Fruit fly (Drosophila melanogaster): ENCODE results near the gene primo-1.
A peak's percentile ranks its signal among the peaks of the same experiment; 100 is the strongest.

The primo-1 gene

dm6 chr3R:13683624-13684568 is 27.7 kb downstream of the primo-1 start, which contains the start of gene flfl (continued):
- TF ChIP-seq CG2678 (tag; optimal IDR thresholded peaks at IDR 0.05) (peak; percentile 13), tll (GFP tag; optimal IDR thresholded peaks at IDR 0.05) (peak in 1 of 2 experiments; percentile 26), CG2120 (GFP tag; optimal IDR thresholded peaks at IDR 0.05) (peak; percentile 33), ato (GFP tag; IDR thresholded peaks at IDR 0.05; ENCODE audit: partially characterized antibody) (no peak), Hr51 (GFP tag; optimal IDR thresholded peaks at IDR 0.05) (peak in 1 of 2 experiments; percentile 26), Mes4 (GFP tag; optimal IDR thresholded peaks at IDR 0.05) (no peak), CG5953 (GFP tag; IDR thresholded peaks at IDR 0.05) (no peak), amos (GFP tag; IDR thresholded peaks at IDR 0.05; ENCODE audit: partially characterized antibody) (no peak), pho (GFP tag; optimal IDR thresholded peaks at IDR 0.05) (no peak), CG11695 (GFP tag; IDR thresholded peaks at IDR 0.05) (no peak), CG3065 (GFP tag; optimal IDR thresholded peaks at IDR 0.05) (no peak), E2f2 (GFP tag; IDR thresholded peaks at IDR 0.05) (no peak), CG15269 (tag; optimal IDR thresholded peaks at IDR 0.05) (no peak), Dp (GFP tag; optimal IDR thresholded peaks at IDR 0.05) (no peak), D19A (tag; optimal IDR thresholded peaks at IDR 0.05) (peak; percentile 30), Atf-2 (GFP tag; optimal IDR thresholded peaks at IDR 0.05) (no peak), CG7271 (tag; optimal IDR thresholded peaks at IDR 0.05) (no peak), CG4282 (GFP tag; optimal IDR thresholded peaks at IDR 0.05) (no peak), tx (GFP tag; optimal IDR thresholded peaks at IDR 0.05) (no peak), CTCF (GFP tag; optimal IDR thresholded peaks at IDR 0.05) (peak; percentile 22), exex (tag; optimal IDR thresholded peaks at IDR 0.05) (no peak), dimm (GFP tag; IDR thresholded peaks at IDR 0.05) (no peak), NC2β (GFP tag; optimal IDR thresholded peaks at IDR 0.05) (no peak), cas (GFP tag; IDR thresholded peaks at IDR 0.05) (no peak), CG17612 (GFP tag; IDR thresholded peaks at IDR 0.05) (no peak), H2.0 (GFP tag; IDR thresholded peaks at IDR 0.05) (no peak), ewg (GFP tag; optimal IDR thresholded peaks at IDR 0.05) (peak; percentile 26), Oli (tag; optimal IDR thresholded peaks at IDR 0.05) (no peak), zfh2 (GFP tag; optimal IDR thresholded peaks at IDR 0.05) (peak; percentile 2), nmo (GFP tag; optimal IDR thresholded peaks at IDR 0.05) (peak; percentile 51), CG11398 (GFP tag; optimal IDR thresholded peaks at IDR 0.05) (no peak), Dek (tag; optimal IDR thresholded peaks at IDR 0.05) (no peak), Oaz (GFP tag; IDR thresholded peaks at IDR 0.05) (no peak), otp (GFP tag; IDR thresholded peaks at IDR 0.05) (no peak), Sox102F (GFP tag; optimal IDR thresholded peaks at IDR 0.05) (peak; percentile 18), E2f1 (GFP tag; IDR thresholded peaks at IDR 0.05) (no peak), corto (GFP tag; optimal IDR thresholded peaks at IDR 0.05) (no peak), CG15601 (tag; optimal IDR thresholded peaks at IDR 0.05) (no peak), CG9817 (tag; optimal IDR thresholded peaks at IDR 0.05) (peak; percentile 26), CG2889 (GFP tag; IDR thresholded peaks at IDR 0.05) (no peak), Side (GFP tag; optimal IDR thresholded peaks at IDR 0.05) (peak; percentile 4), Neu2 (GFP tag; optimal IDR thresholded peaks at IDR 0.05; ENCODE audit: borderline replicate concordance) (no peak), B-H1 (GFP tag; IDR thresholded peaks at IDR 0.05) (no peak), Lpt (GFP tag; optimal IDR thresholded peaks at IDR 0.05) (no peak), pum (GFP tag; optimal IDR thresholded peaks at IDR 0.05) (peak; percentile 13), ham (GFP tag; IDR thresholded peaks at IDR 0.05) (no peak), CG6765 (GFP tag; optimal IDR thresholded peaks at IDR 0.05) (no peak), Pdp1 (GFP tag; optimal IDR thresholded peaks at IDR 0.05) (peak in 1 of 2 experiments; percentile 96), CG16813 (GFP tag; IDR thresholded peaks at IDR 0.05; ENCODE audit: partially characterized antibody) (no peak)
